Fruit fly (Drosophila melanogaster) whole organism, embryonic: Measurements from ENCODE around the gene CG11052.

ENCODE experiments used
- Adf1 ChIP-seq: fragments of 200-800 bp; sonication (Bioruptor generic); IDR thresholded peaks from 2 replicates; pipeline ENCODE4 v1.3.6; 2022; ENCODE audit warnings: missing biosample characterization, missing genetic modification characterization
- CG10321 ChIP-seq: fragments of 200-800 bp; sonication (Bioruptor generic); IDR thresholded peaks from 2 replicates; pipeline ENCODE4 v1.3.6; 2022; ENCODE audit warnings: missing biosample characterization, missing genetic modification characterization
- CG11247 ChIP-seq: fragments of 200-800 bp; sonication (Bioruptor generic); IDR thresholded peaks from 2 replicates; pipeline ENCODE4 v1.3.6; 2022; ENCODE audit warnings: missing biosample characterization, missing genetic modification characterization
- CG3065 ChIP-seq: fragments of 200-800 bp; sonication (Bioruptor generic); optimal IDR thresholded peaks from 2 replicates; lab custom pipeline; 2016; ENCODE audit warnings: missing biosample characterization, missing genetic modification characterization
- CG9609 ChIP-seq: fragments of 200-800 bp; sonication (Bioruptor generic); optimal IDR thresholded peaks from 3 replicates; lab custom pipeline; 2016; ENCODE audit warnings: missing biosample characterization, missing genetic modification characterization
- E2f1 ChIP-seq: fragments of 200-800 bp; sonication (Bioruptor generic); IDR thresholded peaks from 2 replicates; pipeline ENCODE4 v1.3.6; 2022; ENCODE audit warnings: missing biosample characterization, missing genetic modification characterization
- hth ChIP-seq: fragments of >200 bp; optimal IDR thresholded peaks from 2 replicates; lab custom pipeline; 2017; ENCODE audit warnings: inconsistent platforms
- kay ChIP-seq: fragments of 200-800 bp; sonication (Bioruptor generic); optimal IDR thresholded peaks from 2 replicates; lab custom pipeline; 2016; ENCODE audit warnings: missing biosample characterization, missing genetic modification characterization
- mam ChIP-seq: fragments of 200-800 bp; sonication (Bioruptor generic); optimal IDR thresholded peaks from 3 replicates; lab custom pipeline; 2016; ENCODE audit warnings: missing biosample characterization, missing genetic modification characterization
- pan ChIP-seq, 4 experiments: fragments of >200 bp in 3 of 4; fragments of 200-800 bp in 1 of 4; sonication (Bioruptor generic) in 1 of 4; optimal IDR thresholded peaks in 3 of 4; IDR thresholded peaks in 1 of 4; 2 replicates each; pipeline versions ENCODE4 v1.3.6 to Lab custom; 2017 to 2022; ENCODE audit warnings: missing biosample characterization in 2 of 4, missing genetic modification characterization in 2 of 4, mixed read lengths in 1 of 4
- psq ChIP-seq: fragments of 200-800 bp; sonication (Bioruptor generic); optimal IDR thresholded peaks from 2 replicates; lab custom pipeline; 2017; ENCODE audit warnings: missing biosample characterization, missing genetic modification characterization
- pum ChIP-seq: fragments of 200-800 bp; sonication (Bioruptor generic); optimal IDR thresholded peaks from 2 replicates; lab custom pipeline; 2016; ENCODE audit warnings: missing biosample characterization, missing genetic modification characterization
- tap ChIP-seq: fragments of 200-800 bp; optimal IDR thresholded peaks from 3 replicates; lab custom pipeline; 2019; ENCODE audit warnings: missing biosample characterization, mild to moderate bottlenecking, missing genetic modification characterization, moderate library complexity
- wdn ChIP-seq: fragments of 200-800 bp; sonication (Bioruptor generic); IDR thresholded peaks from 2 replicates; pipeline ENCODE4 v1.3.6; 2022; ENCODE audit warnings: missing biosample characterization, missing genetic modification characterization

dm6 chr3R:8026515-8026914, 17.4 kb upstream of the CG11052 start:
- TF ChIP-seq pum (GFP tag; lab: Kevin White, UChicago) (no peak), tap (tag; lab: Kevin White, UChicago) (no peak), pan (optimal IDR thresholded peaks at IDR 0.05; lab: Kevin White, UChicago) (no peak), pan (GFP tag; optimal IDR thresholded peaks at IDR 0.05 in 1 of 2, IDR thresholded peaks at IDR 0.05 in 1 of 2) (no peak), CG11247 (GFP tag; lab: Robert Waterston, UW) (no peak), wdn (GFP tag; lab: Robert Waterston, UW) (no peak), CG3065 (no peak), psq (GFP tag; lab: Kevin White, UChicago) (no peak), CG10321 (GFP tag; lab: Robert Waterston, UW) (no peak), mam (GFP tag; lab: Kevin White, UChicago) (no peak), E2f1 (GFP tag; lab: Robert Waterston, UW) (no peak), hth (lab: Kevin White, UChicago) (no peak), Adf1 (GFP tag; lab: Robert Waterston, UW) (no peak), kay (GFP tag; lab: Kevin White, UChicago) (no peak), CG9609 (GFP tag; lab: Kevin White, UChicago) (no peak)
